Worm (Caenorhabditis elegans): ENCODE results near the gene clc-25.

- TF ChIP-seq rcor-1 (GFP tag; IDR thresholded peaks at IDR 0.05) (no peak), tbp1 (GFP tag; optimal IDR thresholded peaks at IDR 0.05) (peak; percentile 72), unc-62 (GFP tag; optimal IDR thresholded peaks at IDR 0.05) (no peak), dpff-1 (tag; optimal IDR thresholded peaks at IDR 0.05) (no peak), ceh-58 (GFP tag; IDR thresholded peaks at IDR 0.05) (no peak), ets-4 (GFP tag; optimal IDR thresholded peaks at IDR 0.05) (no peak), hlh-26 (GFP tag; conservative IDR thresholded peaks at IDR 0.05) (no peak), pha-4 (tag; optimal IDR thresholded peaks at IDR 0.05) (no peak), snpc-4 (GFP tag; optimal IDR thresholded peaks at IDR 0.05) (no peak), snpc-4 (tag; optimal IDR thresholded peaks at IDR 0.05) (no peak), B0019.2 (GFP tag; conservative IDR thresholded peaks at IDR 0.05) (no peak), ama-1 (optimal IDR thresholded peaks at IDR 0.05) (no peak), ama-1 (GFP tag; optimal IDR thresholded peaks at IDR 0.05) (no peak), egrh-3 (GFP tag; IDR thresholded peaks at IDR 0.05) (no peak), ztf-26 (tag; optimal IDR thresholded peaks at IDR 0.05) (no peak)
Observed at ce11 chrIII:1007143-1007905, 18.8 kb downstream of the clc-25 start.

Data from whole organism, young adult.